Worm (Caenorhabditis elegans) whole organism, L4 larva: Measurements from ENCODE around the gene sdz-26.

ENCODE experiments used
- F10B5.3 ChIP-seq: sonication (generic microtip); optimal IDR thresholded peaks from 2 replicates; lab custom pipeline; 2016; ENCODE audit warnings: mild to moderate bottlenecking, missing genetic modification characterization, missing compliant biosample characterization
- F37D6.2 ChIP-seq: sonication (generic microtip); optimal IDR thresholded peaks from 2 replicates; lab custom pipeline; 2016; ENCODE audit warnings: mild to moderate bottlenecking, missing genetic modification characterization, missing compliant biosample characterization
- T20F7.1 ChIP-seq: fragments of 200-800 bp; sonication (Bioruptor generic); optimal IDR thresholded peaks from 2 replicates; lab custom pipeline; 2018; ENCODE audit warnings: mild to moderate bottlenecking, missing genetic modification characterization, missing compliant biosample characterization
- T26A8.4 ChIP-seq: fragments of 200-800 bp; sonication (Bioruptor generic); IDR thresholded peaks from 2 replicates; pipeline ENCODE4 v1.3.6; 2022; ENCODE audit warnings: missing genetic modification characterization, missing compliant biosample characterization
- aha-1 ChIP-seq: fragments of 150-350 bp; peaks from one replicate; lab custom pipeline; 2014; ENCODE audit warnings: missing biosample characterization, missing genetic modification characterization
- arid-1 ChIP-seq: fragments of 200-800 bp; sonication (Bioruptor generic); conservative IDR thresholded peaks from 2 replicates; pipeline ENCODE4 v1.3.6; 2022; ENCODE audit warnings: missing genetic modification reagents, missing genetic modification characterization, missing compliant biosample characterization
- ceh-20 ChIP-seq: fragments of 200-800 bp; sonication (Bioruptor generic); IDR thresholded peaks from 2 replicates; pipeline ENCODE4 v1.3.6; 2022; ENCODE audit warnings: missing genetic modification reagents, missing genetic modification characterization, missing compliant biosample characterization
- ceh-32 ChIP-seq: sonication (generic microtip); optimal IDR thresholded peaks from 2 replicates; lab custom pipeline; 2016; ENCODE audit warnings: mild to moderate bottlenecking, missing genetic modification characterization, missing compliant biosample characterization; ENCODE audit not compliant: poor library complexity
- ceh-62 ChIP-seq: sonication (generic microtip); optimal IDR thresholded peaks from 2 replicates; lab custom pipeline; 2017; ENCODE audit warnings: missing biosample characterization, missing genetic modification characterization
- ces-1 ChIP-seq: fragments of 150-350 bp; sonication (generic microtip); optimal IDR thresholded peaks from 4 replicates; lab custom pipeline; 2014; ENCODE audit warnings: missing biosample characterization, missing genetic modification reagents, missing genetic modification characterization
- ctbp-1 ChIP-seq: fragments of 200-800 bp; sonication (Bioruptor generic); IDR thresholded peaks from 2 replicates; pipeline ENCODE4 v1.3.6; 2022; ENCODE audit warnings: missing genetic modification reagents, missing genetic modification characterization, missing compliant biosample characterization
- daf-8 ChIP-seq: fragments of 200-800 bp; sonication (Bioruptor generic); IDR thresholded peaks from 2 replicates; pipeline ENCODE4 v1.3.6; 2022; ENCODE audit warnings: missing genetic modification characterization, missing compliant biosample characterization
- dmd-6 ChIP-seq: fragments of 200-800 bp; sonication (Bioruptor generic); IDR thresholded peaks from 2 replicates; pipeline ENCODE4 v1.3.6; 2022; ENCODE audit warnings: missing genetic modification reagents, missing genetic modification characterization, missing compliant biosample characterization
- dpl-1 ChIP-seq: fragments of 150-350 bp; optimal IDR thresholded peaks from 2 replicates; lab custom pipeline; 2014; ENCODE audit warnings: missing biosample characterization, missing genetic modification reagents, missing genetic modification characterization
- duxl-1 ChIP-seq: sonication (generic microtip); optimal IDR thresholded peaks from 2 replicates; lab custom pipeline; 2016; ENCODE audit warnings: mild to moderate bottlenecking, missing genetic modification characterization, moderate library complexity, missing compliant biosample characterization; ENCODE audit not compliant: poor library complexity
- dve-1 ChIP-seq: sonication (generic microtip); optimal IDR thresholded peaks from 2 replicates; lab custom pipeline; 2017; ENCODE audit warnings: antibody characterized with exemption, mild to moderate bottlenecking, missing genetic modification characterization, missing compliant biosample characterization; ENCODE audit not compliant: insufficient read depth
- egl-27 ChIP-seq: sonication (generic microtip); optimal IDR thresholded peaks from 3 replicates; lab custom pipeline; 2017; ENCODE audit warnings: missing biosample characterization, missing genetic modification reagents, missing genetic modification characterization
- egl-43 ChIP-seq: fragments of 200-800 bp; sonication (Bioruptor generic); IDR thresholded peaks from 2 replicates; pipeline ENCODE4 v1.3.6; 2022; ENCODE audit warnings: missing genetic modification reagents, missing genetic modification characterization, missing compliant biosample characterization
- fos-1 ChIP-seq: fragments of 150-350 bp; optimal IDR thresholded peaks from 2 replicates; lab custom pipeline; 2014; ENCODE audit warnings: missing biosample characterization, missing genetic modification characterization
- hif-1 ChIP-seq, 2 experiments: sonication (generic microtip); optimal IDR thresholded peaks; 2 replicates each; lab custom pipeline; 2016 to 2017; ENCODE audit warnings: missing compliant biosample characterization in 2 of 2, missing genetic modification characterization in 2 of 2, missing genetic modification reagents in 2 of 2, missing genotype in 2 of 2, mild to moderate bottlenecking in 1 of 2
- hlh-11 ChIP-seq: fragments of 200-800 bp; sonication (Bioruptor generic); optimal IDR thresholded peaks from 2 replicates; lab custom pipeline; 2018; ENCODE audit warnings: mild to moderate bottlenecking, missing genetic modification characterization, missing compliant biosample characterization
- hlh-30 ChIP-seq: sonication (generic microtip); optimal IDR thresholded peaks from 2 replicates; lab custom pipeline; 2017; ENCODE audit warnings: antibody characterized with exemption, mild to moderate bottlenecking, missing genetic modification characterization, missing compliant biosample characterization; ENCODE audit not compliant: insufficient read depth
- lin-1 ChIP-seq: fragments of 200-800 bp; sonication (Bioruptor generic); IDR thresholded peaks from 2 replicates; pipeline ENCODE4 v1.3.6; 2022; ENCODE audit warnings: missing genetic modification reagents, missing genetic modification characterization, missing compliant biosample characterization
- lin-38 ChIP-seq: fragments of 200-800 bp; sonication (Bioruptor generic); IDR thresholded peaks from 2 replicates; pipeline ENCODE4 v1.3.6; 2022; ENCODE audit warnings: missing genetic modification reagents, missing genetic modification characterization, missing compliant biosample characterization
- lsy-2 ChIP-seq, 2 experiments: fragments of 150-350 bp in 1 of 2; sonication (generic microtip) in 1 of 2; optimal IDR thresholded peaks; 2 replicates each; lab custom pipeline; 2014 to 2017; ENCODE audit warnings: missing biosample characterization in 2 of 2, missing genetic modification characterization in 2 of 2
- mdl-1 ChIP-seq, 2 experiments: fragments of 150-350 bp in 1 of 2; sonication (generic microtip) in 1 of 2; optimal IDR thresholded peaks; 2 replicates each; lab custom pipeline; 2014 to 2017; ENCODE audit warnings: missing biosample characterization in 2 of 2, missing genetic modification characterization in 2 of 2
- mes-2 ChIP-seq: sonication (generic microtip); optimal IDR thresholded peaks from 2 replicates; lab custom pipeline; 2016; ENCODE audit warnings: missing genotype, mild to moderate bottlenecking, missing genetic modification characterization, missing compliant biosample characterization; ENCODE audit not compliant: poor library complexity, severe bottlenecking
- mxl-3 ChIP-seq: fragments of 200-800 bp; sonication (Bioruptor generic); optimal IDR thresholded peaks from 2 replicates; lab custom pipeline; 2018; ENCODE audit warnings: mild to moderate bottlenecking, missing genetic modification characterization, missing compliant biosample characterization
- nhr-10 ChIP-seq: fragments of 150-350 bp; optimal IDR thresholded peaks from 2 replicates; lab custom pipeline; 2014; ENCODE audit warnings: missing biosample characterization, missing genetic modification characterization
- nhr-102 ChIP-seq: sonication (generic microtip); optimal IDR thresholded peaks from 2 replicates; lab custom pipeline; 2016; ENCODE audit warnings: mild to moderate bottlenecking, missing genetic modification characterization, moderate library complexity, missing compliant biosample characterization
- nhr-11 ChIP-seq: fragments of 150-350 bp; optimal IDR thresholded peaks from 2 replicates; lab custom pipeline; 2014; ENCODE audit warnings: missing biosample characterization, missing genetic modification characterization
- nhr-111 ChIP-seq: fragments of 200-800 bp; sonication (Bioruptor generic); optimal IDR thresholded peaks from 2 replicates; lab custom pipeline; 2018; ENCODE audit warnings: mild to moderate bottlenecking, missing genetic modification characterization, missing compliant biosample characterization
- nhr-28 ChIP-seq: fragments of 150-350 bp; optimal IDR thresholded peaks from 2 replicates; lab custom pipeline; 2014; ENCODE audit warnings: missing biosample characterization, missing genetic modification characterization
- nhr-41 ChIP-seq: fragments of 200-800 bp; sonication (Bioruptor generic); IDR thresholded peaks from 2 replicates; pipeline ENCODE4 v1.3.6; 2022; ENCODE audit warnings: missing genetic modification reagents, missing genetic modification characterization, missing compliant biosample characterization
- nhr-42 ChIP-seq: fragments of 200-800 bp; sonication (Bioruptor generic); IDR thresholded peaks from 2 replicates; pipeline ENCODE4 v1.3.6; 2022; ENCODE audit warnings: missing genetic modification characterization, missing compliant biosample characterization
- pha-4 ChIP-seq, 2 experiments: fragments of 150-350 bp in 1 of 2; fragments of 200-800 bp in 1 of 2; sonication (Bioruptor generic) in 1 of 2; IDR thresholded peaks in 1 of 2; optimal IDR thresholded peaks in 1 of 2; 2 replicates each; pipeline versions ENCODE4 v1.3.6 to Lab custom; 2014 to 2022; ENCODE audit warnings: missing genetic modification characterization in 2 of 2, missing genetic modification reagents in 2 of 2, missing biosample characterization in 1 of 2, missing compliant biosample characterization in 1 of 2
- php-3 ChIP-seq: fragments of 200-800 bp; sonication (Bioruptor generic); IDR thresholded peaks from 2 replicates; pipeline ENCODE4 v1.3.6; 2022; ENCODE audit warnings: missing genetic modification reagents, missing genetic modification characterization, missing compliant biosample characterization
- rbr-2 ChIP-seq: sonication (generic microtip); optimal IDR thresholded peaks from 2 replicates; lab custom pipeline; 2016; ENCODE audit warnings: missing genotype, missing genetic modification characterization, missing compliant biosample characterization
- sdz-12 ChIP-seq: fragments of 200-800 bp; sonication (Bioruptor generic); optimal IDR thresholded peaks from 2 replicates; lab custom pipeline; 2018; ENCODE audit warnings: mild to moderate bottlenecking, missing genetic modification characterization, missing compliant biosample characterization
- set-16 ChIP-seq: fragments of 200-800 bp; sonication (Bioruptor generic); IDR thresholded peaks from 2 replicates; pipeline ENCODE4 v1.3.6; 2022; ENCODE audit warnings: missing genetic modification reagents, missing genetic modification characterization, missing compliant biosample characterization
- snpc-4 ChIP-seq: fragments of 150-350 bp; optimal IDR thresholded peaks from 2 replicates; lab custom pipeline; 2014; ENCODE audit warnings: missing biosample characterization, missing genetic modification characterization
- unc-62 ChIP-seq, 3 experiments: fragments of 150-350 bp in 1 of 3; sonication (generic microtip); optimal IDR thresholded peaks in 2 of 3; peaks in 1 of 3; 1 replicate in 1 of 3; 2 replicates in 2 of 3; lab custom pipeline; 2014 to 2017; ENCODE audit warnings: missing biosample characterization in 3 of 3, missing genetic modification characterization in 3 of 3, missing genetic modification reagents in 3 of 3, missing genotype in 1 of 3
- vab-7 ChIP-seq: fragments of 200-800 bp; sonication (Bioruptor generic); IDR thresholded peaks from 2 replicates; pipeline ENCODE4 v1.3.6; 2022; ENCODE audit warnings: missing genetic modification reagents, missing genetic modification characterization, missing compliant biosample characterization
- zag-1 ChIP-seq: fragments of 150-350 bp; optimal IDR thresholded peaks from 2 replicates; lab custom pipeline; 2014; ENCODE audit warnings: missing biosample characterization, missing genetic modification characterization
- zfp-2 ChIP-seq: sonication (generic microtip); optimal IDR thresholded peaks from 2 replicates; lab custom pipeline; 2016; ENCODE audit warnings: mild to moderate bottlenecking, missing genetic modification characterization, missing compliant biosample characterization
- zip-2 ChIP-seq: fragments of 150-350 bp; optimal IDR thresholded peaks from 2 replicates; lab custom pipeline; 2014; ENCODE audit warnings: missing biosample characterization, missing genetic modification characterization
- ztf-7 ChIP-seq: fragments of 150-350 bp; optimal IDR thresholded peaks from 2 replicates; lab custom pipeline; 2014; ENCODE audit warnings: missing biosample characterization, missing genetic modification characterization

sdz-26 gene

DNA sequence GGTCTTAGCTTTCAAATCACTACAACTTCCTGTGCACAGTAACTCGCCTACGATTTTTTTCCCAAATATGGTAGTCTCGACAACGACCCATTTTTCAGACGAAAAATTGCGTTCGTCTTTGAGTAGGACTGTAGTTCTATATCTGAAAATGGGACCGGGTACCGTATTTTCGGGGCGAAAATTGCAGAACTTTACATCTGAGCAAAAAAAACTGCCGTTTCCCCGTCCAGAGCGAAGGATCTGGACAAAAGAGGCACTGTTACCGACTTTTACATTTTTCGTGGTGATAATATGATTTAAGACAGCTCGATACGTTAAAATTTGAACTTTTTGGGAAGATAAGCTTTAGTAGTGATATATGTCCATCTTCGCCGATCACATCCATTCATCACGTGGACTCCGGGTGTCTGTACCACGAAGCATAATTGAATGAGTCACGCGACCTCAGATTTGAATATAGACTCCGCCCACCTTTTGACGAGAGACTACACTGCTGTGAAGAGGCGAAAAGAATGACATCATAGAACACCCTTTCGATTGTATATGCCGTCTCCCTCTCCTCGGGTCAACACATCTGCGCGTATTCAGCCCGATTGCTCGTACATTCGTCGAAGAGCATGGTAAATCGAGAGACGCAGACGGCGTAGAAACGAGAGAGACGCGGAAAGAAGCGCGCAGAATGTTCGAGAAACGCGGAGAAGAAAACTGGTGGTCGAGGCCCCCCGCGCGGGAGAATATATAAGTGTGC lies 23.4 kb downstream of the sdz-26 start (continued):
- peak; percentile 79 for TF ChIP-seq pha-4 (GFP tag; IDR thresholded peaks at IDR 0.05; lab: Robert Waterston, UW)
- peak; percentile 56 for TF ChIP-seq pha-4 (tag; optimal IDR thresholded peaks at IDR 0.05; lab: Kevin White, UChicago)
- TF ChIP-seq egl-27: no peak
- peak; percentile 96 for TF ChIP-seq hlh-11 (tag; lab: Kevin White, UChicago)
- TF ChIP-seq duxl-1: no peak
- TF ChIP-seq nhr-11 (tag; lab: Kevin White, UChicago): no peak
- peak in 1 of 2 experiments; percentile 99 for TF ChIP-seq unc-62 (GFP tag; optimal IDR thresholded peaks at IDR 0.05 in 1 of 2; lab: Kevin White, UChicago)
- TF ChIP-seq unc-62 (tag; optimal IDR thresholded peaks at IDR 0.05; lab: Kevin White, UChicago): no peak
- peak; percentile 34 for TF ChIP-seq dmd-6 (GFP tag; lab: Robert Waterston, UW)
- TF ChIP-seq F37D6.2: peak; percentile 74
- TF ChIP-seq rbr-2: peak; percentile 84
- no peak for TF ChIP-seq zag-1 (tag; lab: Kevin White, UChicago)
- peak; percentile 89 for TF ChIP-seq hlh-30 (tag; lab: Kevin White, UChicago)
- TF ChIP-seq fos-1 (tag; lab: Kevin White, UChicago): no peak
- peak in 1 of 2 experiments; percentile 73 for TF ChIP-seq mdl-1 (tag; optimal IDR thresholded peaks at IDR 0.05; lab: Kevin White, UChicago)
- peak; percentile 15 to 77 for TF ChIP-seq lsy-2 (tag; optimal IDR thresholded peaks at IDR 0.05; lab: Kevin White, UChicago)
- peak; percentile 36 for TF ChIP-seq nhr-28 (tag; lab: Kevin White, UChicago)
- no peak for TF ChIP-seq sdz-12 (GFP tag; lab: Kevin White, UChicago)
- no peak for TF ChIP-seq ceh-62
- peak; percentile 38; the same call in 1 of the 2 replicates for TF ChIP-seq php-3 (GFP tag; lab: Robert Waterston, UW)
- TF ChIP-seq dpl-1: peak; percentile 64
- peak; percentile 91 for TF ChIP-seq nhr-102 (tag; lab: Kevin White, UChicago)
- TF ChIP-seq nhr-111 (GFP tag; lab: Kevin White, UChicago): no peak
- TF ChIP-seq vab-7 (GFP tag; lab: Robert Waterston, UW): no peak
- no peak for TF ChIP-seq lin-1
- TF ChIP-seq zip-2 (tag; lab: Kevin White, UChicago): peak; percentile 58
- no peak for TF ChIP-seq nhr-41 (GFP tag; lab: Robert Waterston, UW)
- peak; percentile 62 for TF ChIP-seq nhr-10 (tag; lab: Kevin White, UChicago)
- 0 out of 2 replicates have a peak, but pooled peaks have one; percentile 24 for TF ChIP-seq egl-43 (GFP tag; lab: Robert Waterston, UW)
- peak; percentile 76; the same call in 1 of the 2 replicates for TF ChIP-seq nhr-42
- TF ChIP-seq set-16 (GFP tag; lab: Robert Waterston, UW): peak; percentile 90
- TF ChIP-seq ces-1 (GFP tag; lab: Kevin White, UChicago): no peak
- TF ChIP-seq ztf-7: peak; percentile 8
- peak; percentile 42 for TF ChIP-seq F10B5.3 (tag; lab: Kevin White, UChicago)
- TF ChIP-seq ceh-32 (tag; lab: Kevin White, UChicago): peak; percentile 36
- TF ChIP-seq mes-2: peak; percentile 56
- TF ChIP-seq mxl-3 (GFP tag; lab: Kevin White, UChicago): peak; percentile 70
- peak; percentile 74 for TF ChIP-seq lin-38 (GFP tag; lab: Robert Waterston, UW)
- TF ChIP-seq ctbp-1 (GFP tag; lab: Robert Waterston, UW): peak; percentile 64; the same call in 1 of the 2 replicates
- 0 out of 2 replicates have a peak, but pooled peaks have one; percentile 34 for TF ChIP-seq ceh-20 (GFP tag; lab: Robert Waterston, UW)
- TF ChIP-seq daf-8 (GFP tag; lab: Robert Waterston, UW): no peak
- TF ChIP-seq hif-1 (tag; optimal IDR thresholded peaks at IDR 0.05; lab: Kevin White, UChicago): peak; percentile 90 to 99
- no peak for TF ChIP-seq zfp-2 (tag; lab: Kevin White, UChicago)
- TF ChIP-seq aha-1 (tag; lab: Kevin White, UChicago): peak; percentile 98
- peak; percentile 76 for TF ChIP-seq T26A8.4 (GFP tag; lab: Robert Waterston, UW)
- peak; percentile 62; the same call in 1 of the 2 replicates for TF ChIP-seq arid-1
- no peak for TF ChIP-seq T20F7.1
- peak; percentile 95 for TF ChIP-seq dve-1 (tag; lab: Kevin White, UChicago)
- no peak for TF ChIP-seq snpc-4 (tag; lab: Kevin White, UChicago)
